Worm (Caenorhabditis elegans) whole organism, L3 larva: Measurements from ENCODE around the gene K04D7.6.

Experiments used
- R02D3.7 ChIP-seq: fragments of 150-350 bp; optimal IDR thresholded peaks from 2 replicates; lab custom pipeline; 2014; ENCODE audit warnings: missing biosample characterization, missing genetic modification characterization
- ZK546.5 ChIP-seq: sonication (generic microtip); optimal IDR thresholded peaks from 2 replicates; lab custom pipeline; 2017; ENCODE audit warnings: missing biosample characterization, missing genetic modification characterization
- aly-2 ChIP-seq: fragments of 150-350 bp; optimal IDR thresholded peaks from 2 replicates; lab custom pipeline; 2014; ENCODE audit warnings: missing biosample characterization, missing genetic modification characterization
- ama-1 ChIP-seq: fragments of 150-350 bp; optimal IDR thresholded peaks from 2 replicates; lab custom pipeline; 2018
- ceh-16 ChIP-seq: sonication (generic microtip); optimal IDR thresholded peaks from 2 replicates; lab custom pipeline; 2017; ENCODE audit warnings: missing biosample characterization, missing genetic modification characterization
- ceh-28 ChIP-seq: fragments of 150-350 bp; optimal IDR thresholded peaks from 2 replicates; lab custom pipeline; 2014; ENCODE audit warnings: missing biosample characterization, missing genetic modification reagents, missing genetic modification characterization
- ceh-82 ChIP-seq: fragments of 150-350 bp; optimal IDR thresholded peaks from 2 replicates; lab custom pipeline; 2014; ENCODE audit warnings: missing biosample characterization, missing genetic modification characterization
- ceh-9 ChIP-seq: sonication (generic microtip); optimal IDR thresholded peaks from 2 replicates; lab custom pipeline; 2018; ENCODE audit warnings: missing biosample characterization, missing genetic modification characterization
- daf-12 ChIP-seq: fragments of 150-350 bp; optimal IDR thresholded peaks from 2 replicates; lab custom pipeline; 2014; ENCODE audit warnings: missing biosample characterization, missing genetic modification reagents, missing genetic modification characterization
- egl-5 ChIP-seq: fragments of 150-350 bp; optimal IDR thresholded peaks from 2 replicates; lab custom pipeline; 2017; ENCODE audit warnings: missing biosample characterization, missing genetic modification reagents, missing genetic modification characterization, inconsistent platforms
- elt-1 ChIP-seq: fragments of 150-350 bp; optimal IDR thresholded peaks from 2 replicates; lab custom pipeline; 2014; ENCODE audit warnings: missing biosample characterization, missing genetic modification characterization
- elt-2 ChIP-seq: sonication (generic microtip); optimal IDR thresholded peaks from 2 replicates; lab custom pipeline; 2016; ENCODE audit warnings: missing genetic modification reagents, mild to moderate bottlenecking, missing genetic modification characterization, missing compliant biosample characterization
- elt-3 ChIP-seq, 3 experiments: fragments of 150-350 bp in 1 of 3; sonication (generic microtip) in 2 of 3; optimal IDR thresholded peaks; 2 replicates in 2 of 3; 4 replicates in 1 of 3; lab custom pipeline; 2014 to 2017; ENCODE audit warnings: missing biosample characterization in 3 of 3, missing genetic modification characterization in 3 of 3
- eor-1 ChIP-seq, 2 experiments: fragments of 150-350 bp; optimal IDR thresholded peaks; 2 replicates each; lab custom pipeline; 2014 to 2018; ENCODE audit warnings: missing biosample characterization in 2 of 2, missing genetic modification characterization in 2 of 2
- fkh-10 ChIP-seq: sonication (generic microtip); optimal IDR thresholded peaks from 2 replicates; lab custom pipeline; 2017; ENCODE audit warnings: missing biosample characterization, missing genetic modification reagents, missing genetic modification characterization
- fkh-2 ChIP-seq: fragments of 150-350 bp; optimal IDR thresholded peaks from 2 replicates; lab custom pipeline; 2014; ENCODE audit warnings: missing biosample characterization, missing genetic modification reagents, missing genetic modification characterization
- fos-1 ChIP-seq: fragments of 150-350 bp; optimal IDR thresholded peaks from 2 replicates; lab custom pipeline; 2014; ENCODE audit warnings: missing biosample characterization, missing genetic modification characterization
- hmg-11 ChIP-seq: sonication (generic microtip); optimal IDR thresholded peaks from 2 replicates; lab custom pipeline; 2016; ENCODE audit warnings: missing genetic modification characterization, missing compliant biosample characterization
- jun-1 ChIP-seq: fragments of 150-350 bp; optimal IDR thresholded peaks from 2 replicates; lab custom pipeline; 2014; ENCODE audit warnings: missing biosample characterization, missing genetic modification reagents, missing genetic modification characterization
- lin-15B ChIP-seq: fragments of 150-350 bp; optimal IDR thresholded peaks from 2 replicates; lab custom pipeline; 2014; ENCODE audit warnings: missing biosample characterization, missing genetic modification characterization
- lin-39 ChIP-seq: fragments of 150-350 bp; optimal IDR thresholded peaks from 2 replicates; lab custom pipeline; 2018; ENCODE audit warnings: missing biosample characterization, missing genetic modification reagents, missing genetic modification characterization
- lsy-12 ChIP-seq: sonication (generic microtip); optimal IDR thresholded peaks from 2 replicates; lab custom pipeline; 2016; ENCODE audit warnings: mild to moderate bottlenecking, missing genetic modification characterization, missing compliant biosample characterization
- mdl-1 ChIP-seq: fragments of 150-350 bp; optimal IDR thresholded peaks from 2 replicates; lab custom pipeline; 2014; ENCODE audit warnings: missing biosample characterization, missing genetic modification characterization
- mml-1 ChIP-seq: fragments of 150-350 bp; sonication (generic microtip); optimal IDR thresholded peaks from 3 replicates; lab custom pipeline; 2014; ENCODE audit warnings: missing biosample characterization, missing genetic modification characterization
- nfya-1 ChIP-seq: sonication (generic microtip); optimal IDR thresholded peaks from 2 replicates; lab custom pipeline; 2017; ENCODE audit warnings: missing genetic modification characterization, mild to moderate bottlenecking, missing compliant biosample characterization, antibody characterized with exemption, moderate library complexity; ENCODE audit not compliant: insufficient read depth
- nhr-11 ChIP-seq: fragments of 150-350 bp; optimal IDR thresholded peaks from 2 replicates; lab custom pipeline; 2014; ENCODE audit warnings: missing biosample characterization, missing genetic modification characterization
- nhr-12 ChIP-seq: fragments of 150-350 bp; optimal IDR thresholded peaks from 2 replicates; lab custom pipeline; 2014; ENCODE audit warnings: missing biosample characterization, missing genetic modification characterization
- nhr-23 ChIP-seq: fragments of 150-350 bp; optimal IDR thresholded peaks from 2 replicates; lab custom pipeline; 2014; ENCODE audit warnings: missing biosample characterization, missing genetic modification reagents, missing genetic modification characterization
- nhr-237 ChIP-seq: fragments of 150-350 bp; optimal IDR thresholded peaks from 2 replicates; lab custom pipeline; 2014; ENCODE audit warnings: missing biosample characterization, missing genetic modification characterization
- nhr-25 ChIP-seq: sonication (generic microtip); optimal IDR thresholded peaks from 2 replicates; lab custom pipeline; 2017; ENCODE audit warnings: missing biosample characterization, missing genetic modification characterization
- nhr-28 ChIP-seq: fragments of 150-350 bp; optimal IDR thresholded peaks from 2 replicates; lab custom pipeline; 2014; ENCODE audit warnings: missing biosample characterization, missing genetic modification characterization
- nhr-43 ChIP-seq: sonication (generic microtip); optimal IDR thresholded peaks from 2 replicates; lab custom pipeline; 2016; ENCODE audit warnings: mild to moderate bottlenecking, missing genetic modification characterization, missing compliant biosample characterization; ENCODE audit not compliant: poor library complexity, severe bottlenecking
- nhr-67 ChIP-seq: fragments of 150-350 bp; optimal IDR thresholded peaks from 2 replicates; lab custom pipeline; 2014; ENCODE audit warnings: missing biosample characterization, missing genetic modification characterization
- nhr-76 ChIP-seq: fragments of 150-350 bp; sonication (generic microtip); optimal IDR thresholded peaks from 5 replicates; lab custom pipeline; 2014; ENCODE audit warnings: missing biosample characterization, missing genetic modification characterization
- nhr-77 ChIP-seq: fragments of 150-350 bp; optimal IDR thresholded peaks from 2 replicates; lab custom pipeline; 2014; ENCODE audit warnings: missing biosample characterization, missing genetic modification characterization
- pha-4 ChIP-seq: fragments of 150-350 bp; optimal IDR thresholded peaks from 2 replicates; lab custom pipeline; 2014; ENCODE audit warnings: missing biosample characterization, missing genetic modification reagents, missing genetic modification characterization
- pqm-1 ChIP-seq: fragments of 150-350 bp; optimal IDR thresholded peaks from 2 replicates; lab custom pipeline; 2017; ENCODE audit warnings: missing biosample characterization, missing genetic modification characterization, inconsistent platforms
- sea-2 ChIP-seq: fragments of 150-350 bp; sonication (generic microtip); optimal IDR thresholded peaks from 4 replicates; lab custom pipeline; 2014; ENCODE audit warnings: missing biosample characterization, missing genetic modification reagents, missing genetic modification characterization
- skn-1 ChIP-seq: fragments of 150-350 bp; optimal IDR thresholded peaks from 2 replicates; lab custom pipeline; 2014; ENCODE audit warnings: missing biosample characterization, missing genetic modification characterization
- snpc-4 ChIP-seq: fragments of 150-350 bp; optimal IDR thresholded peaks from 2 replicates; lab custom pipeline; 2014; ENCODE audit warnings: missing biosample characterization, missing genetic modification characterization
- tbx-2 ChIP-seq: sonication (generic microtip); optimal IDR thresholded peaks from 2 replicates; lab custom pipeline; 2016; ENCODE audit warnings: mild to moderate bottlenecking, missing genetic modification characterization, missing compliant biosample characterization
- unc-39 ChIP-seq: sonication (generic microtip); optimal IDR thresholded peaks from 4 replicates; lab custom pipeline; 2017; ENCODE audit warnings: missing biosample characterization, missing genetic modification characterization
- unc-62 ChIP-seq: fragments of 150-350 bp; sonication (generic microtip); optimal IDR thresholded peaks from 4 replicates; lab custom pipeline; 2014; ENCODE audit warnings: missing biosample characterization, missing genetic modification reagents, missing genetic modification characterization
- zag-1 ChIP-seq: fragments of 150-350 bp; optimal IDR thresholded peaks from 2 replicates; lab custom pipeline; 2014; ENCODE audit warnings: missing biosample characterization, missing genetic modification characterization
- ztf-11 ChIP-seq: fragments of 150-350 bp; optimal IDR thresholded peaks from 2 replicates; lab custom pipeline; 2014; ENCODE audit warnings: missing biosample characterization, missing genetic modification characterization
- ztf-4 ChIP-seq: fragments of 150-350 bp; optimal IDR thresholded peaks from 2 replicates; lab custom pipeline; 2014; ENCODE audit warnings: missing biosample characterization, missing genetic modification characterization

Gene K04D7.6

DNA sequence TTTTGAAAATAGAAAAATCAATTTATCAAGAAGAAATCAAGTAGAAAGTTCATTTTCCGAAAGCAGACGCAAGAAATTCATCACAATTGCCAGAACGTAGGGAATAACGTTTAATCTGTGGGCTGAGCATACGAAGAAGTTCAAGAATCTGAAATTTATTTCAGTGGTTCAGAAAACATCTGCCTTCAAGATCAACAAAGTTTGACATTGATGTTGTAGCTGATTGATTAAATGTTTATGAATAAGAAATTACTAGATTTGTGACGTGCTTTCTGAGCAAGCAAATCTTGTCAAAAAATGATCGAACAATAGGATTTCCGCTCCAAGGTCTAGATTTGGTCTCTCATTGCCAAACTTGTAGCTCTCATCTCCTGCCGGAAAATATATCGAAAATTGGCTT, at the start of gene K04D7.6:
Gene K04D7.6, minus strand, starts transcription at position 101 of the 400 bp plus-strand sequence.
- TF ChIP-seq eor-1 (tag; optimal IDR thresholded peaks at IDR 0.05; lab: Kevin White, UChicago) (no peak), R02D3.7 (no peak), ZK546.5 (no peak), mml-1 (tag; lab: Kevin White, UChicago) (no peak), ztf-4 (tag; lab: Kevin White, UChicago) (no peak), nhr-43 (tag; lab: Kevin White, UChicago) (no peak), nhr-77 (tag; lab: Kevin White, UChicago) (no peak)

DNA sequence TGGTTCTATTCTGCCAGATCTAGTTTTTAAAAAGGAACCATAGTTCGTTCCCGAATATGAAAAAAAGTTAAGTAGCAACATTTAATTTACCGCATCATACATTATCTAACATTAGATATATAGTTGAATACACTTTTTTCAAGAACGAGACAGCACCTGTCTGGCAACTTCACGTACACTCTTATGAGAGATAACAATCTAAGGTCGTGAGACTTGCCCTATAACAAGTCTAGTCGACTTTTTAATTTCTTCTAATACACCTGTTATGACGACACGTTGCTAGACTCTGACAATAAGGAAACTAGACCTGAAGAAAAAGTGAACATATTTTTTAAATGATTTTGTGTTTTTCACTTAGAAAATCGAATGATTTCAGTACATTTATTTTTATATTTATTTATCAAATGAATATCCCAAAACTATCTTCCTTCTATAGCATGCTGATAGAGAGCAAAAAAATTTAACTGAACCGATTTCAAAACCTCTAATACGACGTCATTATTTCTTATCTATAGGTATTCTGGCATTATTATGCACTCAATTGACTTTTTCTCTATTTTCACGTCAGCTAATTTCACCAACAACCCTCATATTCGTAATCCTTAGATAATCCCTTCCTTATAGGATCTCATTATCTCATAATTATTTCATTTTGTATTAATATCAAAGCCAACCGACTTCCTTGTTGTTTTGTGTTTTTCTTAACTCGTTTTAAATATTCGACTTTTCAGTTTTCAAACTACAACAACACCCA, 47.0 kb upstream of the K04D7.6 start:
- peak; percentile 59 for TF ChIP-seq elt-2 (tag; lab: Kevin White, UChicago)
- peak; percentile 32 for TF ChIP-seq jun-1 (tag; lab: Kevin White, UChicago)
- peak; percentile 12 for TF ChIP-seq pqm-1 (tag; lab: Kevin White, UChicago)
- TF ChIP-seq unc-62 (GFP tag; lab: Kevin White, UChicago), result no peak
- TF ChIP-seq elt-1, result peak; percentile 68
- TF ChIP-seq eor-1 (tag; optimal IDR thresholded peaks at IDR 0.05; lab: Kevin White, UChicago), result peak in 1 of 2 experiments; percentile 30
- TF ChIP-seq nhr-25 (tag; lab: Kevin White, UChicago), result peak; percentile 36
- TF ChIP-seq tbx-2 (tag; lab: Kevin White, UChicago), result no peak
- TF ChIP-seq, all 47 proteins: peak for 6

DNA sequence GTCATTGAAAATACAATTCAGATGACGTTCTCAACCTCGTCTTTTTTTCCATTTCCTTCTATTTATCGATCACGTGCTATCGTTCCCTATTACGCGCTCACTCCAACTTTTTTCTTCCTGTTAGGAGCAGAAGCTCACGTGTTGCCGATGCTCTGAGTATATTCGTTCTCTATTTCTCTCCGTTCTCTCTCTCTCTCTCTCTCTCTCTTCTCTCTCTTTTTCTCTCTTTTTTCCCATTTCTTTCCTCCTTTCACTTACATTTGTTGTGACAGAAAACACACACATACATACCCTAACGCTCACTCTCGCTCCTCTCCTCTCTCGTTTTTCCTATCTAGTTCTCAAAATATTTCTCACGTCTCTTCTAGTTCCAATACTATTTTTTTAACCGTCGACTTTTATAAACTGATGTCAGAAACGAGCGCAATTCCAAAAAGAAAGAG, 46.3 kb upstream of the K04D7.6 start:
- TF ChIP-seq lin-39 (tag; lab: Kevin White, UChicago), result peak; percentile 64
- no peak for TF ChIP-seq elt-3 (tag; optimal IDR thresholded peaks at IDR 0.05; lab: Kevin White, UChicago)
- peak; percentile 92 for TF ChIP-seq pqm-1 (tag; lab: Kevin White, UChicago)
- TF ChIP-seq nhr-23 (tag; lab: Kevin White, UChicago), result peak; percentile 52
- no peak for TF ChIP-seq ZK546.5
- TF ChIP-seq ceh-82 (tag; lab: Kevin White, UChicago), result no peak
- TF ChIP-seq fos-1 (tag; lab: Kevin White, UChicago), result peak; percentile 2
- peak; percentile 81 for TF ChIP-seq hmg-11
- peak; percentile 38 for TF ChIP-seq ztf-4 (tag; lab: Kevin White, UChicago)
- TF ChIP-seq nhr-76 (tag; lab: Kevin White, UChicago), result no peak
- TF ChIP-seq eor-1 (tag; optimal IDR thresholded peaks at IDR 0.05; lab: Kevin White, UChicago), result no peak
- no peak for TF ChIP-seq nhr-77 (tag; lab: Kevin White, UChicago)
- no peak for TF ChIP-seq ztf-11 (tag; lab: Kevin White, UChicago)
- peak; percentile 75 for TF ChIP-seq nhr-11 (tag; lab: Kevin White, UChicago)
- TF ChIP-seq unc-39 (tag; lab: Kevin White, UChicago), result no peak
- TF ChIP-seq skn-1 (tag; lab: Kevin White, UChicago), result peak; percentile 87
- TF ChIP-seq aly-2 (tag; lab: Kevin White, UChicago), result no peak
- peak; percentile 86 for TF ChIP-seq nfya-1
- TF ChIP-seq ceh-9 (tag; lab: Kevin White, UChicago), result no peak
- peak; percentile 82 for TF ChIP-seq snpc-4
- peak; percentile 74 for TF ChIP-seq ceh-28
- TF ChIP-seq jun-1 (tag; lab: Kevin White, UChicago), result peak; percentile 97
- no peak for TF ChIP-seq nhr-12 (tag; lab: Kevin White, UChicago)
- no peak for TF ChIP-seq ama-1
- no peak for TF ChIP-seq nhr-67 (tag; lab: Kevin White, UChicago)
- no peak for TF ChIP-seq nhr-237
- TF ChIP-seq fkh-2 (tag; lab: Kevin White, UChicago), result peak; percentile 12
- TF ChIP-seq egl-5 (tag; lab: Kevin White, UChicago), result peak; percentile 46
- TF ChIP-seq nhr-43 (tag; lab: Kevin White, UChicago), result peak; percentile 25
- TF ChIP-seq zag-1 (tag; lab: Kevin White, UChicago), result no peak
- peak; percentile 93 for TF ChIP-seq pha-4
- TF ChIP-seq tbx-2 (tag; lab: Kevin White, UChicago), result peak; percentile 67
- peak; percentile 75 for TF ChIP-seq elt-1
- peak; percentile 93 for TF ChIP-seq elt-2 (tag; lab: Kevin White, UChicago)
- no peak for TF ChIP-seq ceh-16 (tag; lab: Kevin White, UChicago)
- TF ChIP-seq daf-12 (tag; lab: Kevin White, UChicago), result no peak
- TF ChIP-seq R02D3.7, result peak; percentile 39
- TF ChIP-seq lin-15B (tag; lab: Kevin White, UChicago), result peak; percentile 57
- peak; percentile 43 for TF ChIP-seq nhr-25 (tag; lab: Kevin White, UChicago)
- TF ChIP-seq sea-2 (GFP tag; lab: Kevin White, UChicago), result no peak
- TF ChIP-seq mdl-1 (tag; lab: Kevin White, UChicago), result peak; percentile 94
- no peak for TF ChIP-seq mml-1 (tag; lab: Kevin White, UChicago)
- peak; percentile 93 for TF ChIP-seq fkh-10 (GFP tag; lab: Kevin White, UChicago)
- peak; percentile 70 for TF ChIP-seq lsy-12 (tag; lab: Kevin White, UChicago)
- TF ChIP-seq nhr-28 (tag; lab: Kevin White, UChicago), result no peak
- TF ChIP-seq unc-62 (GFP tag; lab: Kevin White, UChicago), result peak; percentile 55
